Worm (Caenorhabditis elegans) whole organism, mixed stage, embryonic: ENCODE measurements around the gene ZK402.2.

Experiments
- blmp-1 ChIP-seq: fragments of 150-350 bp; optimal IDR thresholded peaks from 2 replicates; lab custom pipeline; 2014; ENCODE audit warnings: missing biosample characterization, missing genetic modification characterization
- ceh-39 ChIP-seq: fragments of 150-350 bp; optimal IDR thresholded peaks from 2 replicates; lab custom pipeline; 2014; ENCODE audit warnings: missing biosample characterization, missing genetic modification characterization
- ceh-43 ChIP-seq: fragments of 200-800 bp; sonication (Bioruptor generic); optimal IDR thresholded peaks from 2 replicates; lab custom pipeline; 2018; ENCODE audit warnings: mild to moderate bottlenecking, missing genetic modification characterization, moderate library complexity, missing compliant biosample characterization
- ceh-83 ChIP-seq: fragments of 200-800 bp; sonication (Bioruptor generic); optimal IDR thresholded peaks from 2 replicates; lab custom pipeline; 2018; ENCODE audit warnings: mild to moderate bottlenecking, missing genetic modification characterization, missing compliant biosample characterization
- drap-1 ChIP-seq: fragments of 200-800 bp; sonication (Bioruptor generic); optimal IDR thresholded peaks from 3 replicates; lab custom pipeline; 2018; ENCODE audit warnings: mild to moderate bottlenecking, missing genetic modification characterization, missing compliant biosample characterization
- elt-1 ChIP-seq: sonication (generic microtip); optimal IDR thresholded peaks from 2 replicates; lab custom pipeline; 2017; ENCODE audit warnings: missing genetic modification characterization, mild to moderate bottlenecking, missing compliant biosample characterization, antibody characterized with exemption, moderate library complexity, borderline replicate concordance; ENCODE audit not compliant: insufficient read depth
- flh-1 ChIP-seq: fragments of 200-800 bp; sonication (Bioruptor generic); optimal IDR thresholded peaks from 2 replicates; lab custom pipeline; 2018; ENCODE audit warnings: mild to moderate bottlenecking, missing genetic modification characterization, moderate library complexity, missing compliant biosample characterization
- ham-2 ChIP-seq: fragments of 200-800 bp; sonication (Bioruptor generic); optimal IDR thresholded peaks from 2 replicates; lab custom pipeline; 2018; ENCODE audit warnings: mild to moderate bottlenecking, missing genetic modification characterization, missing compliant biosample characterization
- lin-32 ChIP-seq: fragments of 200-800 bp; sonication (Bioruptor generic); optimal IDR thresholded peaks from 2 replicates; lab custom pipeline; 2018; ENCODE audit warnings: mild to moderate bottlenecking, missing genetic modification characterization, missing compliant biosample characterization
- lsy-2 ChIP-seq: fragments of 150-350 bp; optimal IDR thresholded peaks from 2 replicates; lab custom pipeline; 2014; ENCODE audit warnings: missing biosample characterization, missing genetic modification characterization
- mab-5 ChIP-seq: fragments of 150-350 bp; optimal IDR thresholded peaks from 2 replicates; lab custom pipeline; 2014; ENCODE audit warnings: missing biosample characterization, missing genetic modification characterization
- mep-1 ChIP-seq: fragments of 150-350 bp; optimal IDR thresholded peaks from 2 replicates; lab custom pipeline; 2017; ENCODE audit warnings: missing biosample characterization, missing genetic modification reagents, missing genetic modification characterization, inconsistent platforms
- mls-2 ChIP-seq: sonication (generic microtip); optimal IDR thresholded peaks from 2 replicates; lab custom pipeline; 2016; ENCODE audit warnings: mild to moderate bottlenecking, missing genetic modification characterization, moderate library complexity, missing compliant biosample characterization
- nhr-12 ChIP-seq: fragments of 150-350 bp; optimal IDR thresholded peaks from 2 replicates; lab custom pipeline; 2014; ENCODE audit warnings: missing biosample characterization, missing genetic modification characterization
- nhr-237 ChIP-seq: fragments of 150-350 bp; optimal IDR thresholded peaks from 2 replicates; lab custom pipeline; 2014; ENCODE audit warnings: missing biosample characterization, missing genetic modification characterization
- nhr-28 ChIP-seq: fragments of 150-350 bp; optimal IDR thresholded peaks from 2 replicates; lab custom pipeline; 2014; ENCODE audit warnings: missing biosample characterization, missing genetic modification characterization
- nhr-76 ChIP-seq: sonication (generic microtip); optimal IDR thresholded peaks from 2 replicates; lab custom pipeline; 2017; ENCODE audit warnings: missing biosample characterization, missing genetic modification characterization
- pha-4 ChIP-seq: fragments of 150-350 bp; optimal IDR thresholded peaks from 2 replicates; lab custom pipeline; 2018; ENCODE audit warnings: missing biosample characterization, missing genetic modification reagents, missing genetic modification characterization
- sem-2 ChIP-seq: fragments of 200-800 bp; sonication (Bioruptor generic); optimal IDR thresholded peaks from 2 replicates; lab custom pipeline; 2018; ENCODE audit warnings: mild to moderate bottlenecking, missing genetic modification characterization, missing compliant biosample characterization
- snpc-4 ChIP-seq: fragments of 150-350 bp; optimal IDR thresholded peaks from 2 replicates; lab custom pipeline; 2014; ENCODE audit warnings: missing biosample characterization, missing genetic modification characterization
- sptf-1 ChIP-seq: sonication (generic microtip); optimal IDR thresholded peaks from 2 replicates; lab custom pipeline; 2017; ENCODE audit warnings: mild to moderate bottlenecking, missing genetic modification characterization, moderate library complexity, missing compliant biosample characterization
- tbx-8 ChIP-seq: fragments of 200-800 bp; sonication (Bioruptor generic); optimal IDR thresholded peaks from 2 replicates; lab custom pipeline; 2018; ENCODE audit warnings: mild to moderate bottlenecking, missing genetic modification characterization, moderate library complexity, missing compliant biosample characterization
- unc-120 ChIP-seq: sonication (generic microtip); optimal IDR thresholded peaks from 2 replicates; lab custom pipeline; 2017; ENCODE audit warnings: missing genetic modification characterization, missing compliant biosample characterization; ENCODE audit not compliant: poor library complexity, severe bottlenecking
- unc-39 ChIP-seq: fragments of 150-350 bp; optimal IDR thresholded peaks from 2 replicates; lab custom pipeline; 2014; ENCODE audit warnings: missing biosample characterization, missing genetic modification characterization
- ztf-11 ChIP-seq: fragments of 150-350 bp; optimal IDR thresholded peaks from 2 replicates; lab custom pipeline; 2014; ENCODE audit warnings: missing biosample characterization, missing genetic modification characterization

Gene ZK402.2

DNA sequence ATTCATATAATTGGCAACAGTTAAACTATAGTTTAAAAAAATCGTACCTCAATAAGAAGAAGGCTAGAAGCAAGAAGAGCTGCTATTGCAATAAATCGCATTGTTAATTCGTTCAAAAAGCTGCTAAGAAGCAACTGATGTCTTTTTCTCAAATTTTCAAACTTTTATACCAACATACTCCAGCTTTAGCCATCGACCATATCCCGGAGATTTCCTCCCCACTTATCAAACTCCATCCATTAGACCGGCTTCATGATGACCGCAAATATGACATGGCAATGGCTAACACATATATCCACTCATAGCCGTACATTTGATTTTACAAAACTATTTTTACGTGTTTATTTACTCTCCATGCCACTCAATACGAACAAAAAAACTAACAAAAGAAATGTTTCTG, 7.0 kb downstream of the ZK402.2 start, which contains the start of gene abu-2:
Gene abu-2, minus strand, starts transcription at position 101 of the 400 bp plus-strand sequence.
- TF ChIP-seq ceh-43 (no peak), blmp-1 (tag; lab: Kevin White, UChicago) (no peak), nhr-12 (tag; lab: Kevin White, UChicago) (no peak), nhr-76 (tag; lab: Kevin White, UChicago) (no peak), sptf-1 (tag; lab: Kevin White, UChicago) (no peak), pha-4 (no peak), mab-5 (tag; lab: Kevin White, UChicago) (no peak), snpc-4 (no peak), sem-2 (GFP tag; lab: Kevin White, UChicago) (no peak), unc-39 (tag; lab: Kevin White, UChicago) (no peak), lin-32 (GFP tag; lab: Kevin White, UChicago) (no peak)

DNA sequence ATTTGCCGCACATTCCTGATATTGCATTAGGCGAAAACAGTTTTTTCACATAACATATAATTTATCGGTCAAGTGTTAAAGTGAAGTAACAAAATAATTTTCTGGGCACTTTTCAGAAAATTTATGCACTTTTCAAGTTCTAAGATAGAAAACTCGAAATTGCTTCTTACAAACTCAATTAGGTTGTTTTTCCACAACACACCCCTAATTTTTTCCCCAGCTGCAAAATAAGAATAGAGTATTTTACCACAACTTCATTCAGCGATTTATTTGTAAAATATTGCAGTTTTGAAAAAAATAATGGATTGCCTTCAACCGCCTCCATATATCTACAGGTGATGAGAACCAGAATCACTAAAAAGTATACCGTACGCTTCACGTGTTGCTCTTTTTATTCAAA, 9.3 kb downstream of the ZK402.2 start, which contains the start of gene srh-19:
Gene srh-19, plus strand, starts transcription at position 301 of the 400 bp plus-strand sequence.
- TF ChIP-seq ham-2 (no peak), mls-2 (tag; lab: Kevin White, UChicago) (no peak)

DNA sequence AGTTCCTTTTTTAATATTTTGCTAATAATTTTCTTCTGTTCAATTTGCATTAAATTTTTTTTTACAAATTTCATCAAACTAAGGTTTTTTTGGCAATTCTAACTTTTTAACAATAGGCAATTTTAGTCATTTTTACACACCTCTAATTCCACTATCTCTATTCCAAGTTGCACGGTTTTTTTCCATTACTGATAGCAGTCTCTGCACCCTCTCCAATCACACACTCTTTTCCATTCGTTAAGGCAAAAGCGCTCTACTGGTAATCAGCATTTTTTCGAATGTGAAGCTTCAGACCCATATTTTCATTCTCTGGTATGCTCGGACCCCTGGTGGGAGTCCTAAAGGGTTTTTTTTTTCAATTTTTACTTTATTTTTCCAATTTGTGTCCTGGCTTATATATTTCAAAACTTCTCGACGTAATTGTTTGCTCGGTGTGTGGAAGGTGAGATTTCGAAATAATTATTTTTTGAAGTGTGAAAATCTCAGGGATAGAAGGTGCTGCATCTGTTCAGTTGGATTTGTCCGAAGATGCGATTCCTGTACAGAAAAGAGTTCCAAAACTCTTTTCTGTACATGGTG, 13.3 kb downstream of the ZK402.2 start, which contains the start of the genes F19G12.4 and F19G12.8:
Gene F19G12.4, plus strand, starts transcription at position 529 of the 579 bp plus-strand sequence.
Gene F19G12.8, plus strand, starts transcription at position 545 of the 579 bp plus-strand sequence.
- TF ChIP-seq sptf-1 (tag; lab: Kevin White, UChicago), result no peak
- no peak for TF ChIP-seq lsy-2 (tag; lab: Kevin White, UChicago)
- no peak for TF ChIP-seq drap-1 (GFP tag; lab: Kevin White, UChicago)

DNA sequence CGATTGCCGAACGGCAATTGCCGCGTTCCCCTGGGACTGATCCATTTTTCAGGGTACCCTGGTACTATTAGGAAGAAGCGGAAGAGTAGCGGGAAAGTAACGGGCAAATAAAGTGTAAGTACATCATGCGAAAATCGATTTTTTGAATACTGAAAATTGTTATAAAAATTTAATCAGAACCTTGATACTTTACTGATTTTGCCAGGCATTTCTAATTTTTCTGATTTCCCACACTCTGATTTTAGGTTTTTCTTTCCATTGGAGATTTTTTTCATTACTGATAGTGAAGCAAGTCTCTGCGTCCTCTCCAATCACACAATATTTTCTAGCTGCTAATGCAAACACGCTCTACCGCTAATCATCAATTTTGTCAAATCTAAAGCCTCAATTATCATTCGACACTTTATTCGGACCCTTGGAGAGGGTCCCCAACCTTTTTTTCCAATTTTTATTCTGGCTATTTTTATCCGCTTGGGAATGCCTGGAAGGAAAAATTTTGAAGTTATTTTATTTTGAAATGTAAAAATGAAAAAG, 15.7 kb downstream of the ZK402.2 start, which contains the start of gene F19G12.9:
Gene F19G12.9, plus strand, starts transcription at position 51 of the 534 bp plus-strand sequence.
- TF ChIP-seq ztf-11 (tag; lab: Kevin White, UChicago), result no peak
- no peak for TF ChIP-seq ham-2
- no peak for TF ChIP-seq tbx-8 (GFP tag; lab: Kevin White, UChicago)
- no peak for TF ChIP-seq sptf-1 (tag; lab: Kevin White, UChicago)
- no peak for TF ChIP-seq snpc-4
- no peak for TF ChIP-seq lsy-2 (tag; lab: Kevin White, UChicago)
- no peak for TF ChIP-seq flh-1 (GFP tag; lab: Kevin White, UChicago)
- TF ChIP-seq elt-1, result no peak

DNA sequence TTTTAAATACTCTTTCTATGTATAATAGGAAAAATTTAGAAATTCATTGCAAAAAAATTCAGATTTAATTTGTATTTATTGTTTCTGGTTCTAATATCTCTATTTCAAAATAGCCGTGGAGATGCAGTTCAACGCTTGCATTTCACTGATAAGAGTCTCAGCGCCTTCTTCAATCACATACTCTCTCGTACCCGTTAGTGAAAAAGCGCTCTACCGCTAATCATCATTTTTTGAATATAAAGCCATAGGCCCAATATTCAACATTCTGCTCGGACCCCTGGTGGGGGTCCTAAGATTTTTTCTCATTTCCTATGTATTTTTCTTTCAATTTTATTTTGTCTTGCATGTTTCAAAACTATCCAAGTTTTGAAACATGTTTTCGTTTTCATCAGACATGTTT, 17.0 kb downstream of the ZK402.2 start:
- TF ChIP-seq nhr-28 (tag; lab: Kevin White, UChicago) (no peak), ceh-39 (tag; lab: Kevin White, UChicago) (no peak), mep-1 (no peak), ceh-83 (GFP tag; lab: Kevin White, UChicago) (no peak), ham-2 (no peak), lsy-2 (tag; lab: Kevin White, UChicago) (no peak), drap-1 (GFP tag; lab: Kevin White, UChicago) (no peak), ceh-43 (no peak), nhr-76 (tag; lab: Kevin White, UChicago) (no peak), nhr-237 (no peak), unc-39 (tag; lab: Kevin White, UChicago) (no peak)

DNA sequence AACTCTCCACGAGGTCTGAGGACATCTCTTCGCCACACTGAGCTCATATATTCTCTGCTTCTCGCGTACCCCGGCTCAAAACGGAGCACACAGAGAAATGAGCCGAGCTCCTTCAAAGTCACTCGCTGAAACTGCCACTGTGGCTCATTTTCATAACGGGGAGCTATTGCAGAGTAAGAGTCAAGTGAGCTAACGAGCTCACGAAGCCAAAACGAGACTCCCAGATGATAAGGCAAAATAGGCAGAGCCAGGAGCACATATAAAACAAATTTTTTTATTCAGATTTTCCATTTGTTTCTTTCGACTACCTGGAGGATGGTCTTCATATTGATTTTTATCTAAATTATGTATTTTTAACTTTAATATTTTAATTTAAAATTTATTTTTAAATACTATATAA, 21.0 kb downstream of the ZK402.2 start, which contains the start of gene F19G12.3:
Gene F19G12.3, plus strand, starts transcription at position 301 of the 400 bp plus-strand sequence.
- TF ChIP-seq unc-39 (tag; lab: Kevin White, UChicago) (no peak), unc-120 (no peak)

DNA sequence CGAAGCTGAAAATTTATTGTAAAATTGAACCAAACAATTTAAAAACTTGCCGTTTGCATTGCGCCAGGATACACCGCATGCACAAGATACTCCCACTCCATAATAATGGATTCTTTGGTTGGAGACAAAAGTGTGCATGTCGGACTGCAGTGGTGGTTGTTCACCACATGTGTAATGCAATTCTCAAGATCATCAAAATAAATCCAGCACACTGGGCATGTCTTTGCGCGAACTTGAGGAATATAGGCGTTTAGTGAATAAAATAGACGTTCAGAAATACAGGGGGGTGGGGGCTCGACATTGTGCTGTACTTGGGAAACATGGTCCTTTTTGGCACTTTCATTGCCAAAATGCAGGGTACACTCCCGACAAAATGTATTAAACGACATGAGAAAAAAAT, 22.9 kb downstream of the ZK402.2 start, which contains the start of gene F19G12.11:
Gene F19G12.11, minus strand, starts transcription at position 101 of the 400 bp plus-strand sequence.
- no peak for TF ChIP-seq blmp-1 (tag; lab: Kevin White, UChicago)
- TF ChIP-seq, all 35 proteins: peak for 0
